Worm (Caenorhabditis elegans) whole organism, early embryonic: ENCODE results near the gene srz-94.

Experiments used
- B0310.2 ChIP-seq: sonication (generic microtip); optimal IDR thresholded peaks from 2 replicates; lab custom pipeline; 2016; ENCODE audit warnings: mild to moderate bottlenecking, missing genetic modification characterization, missing compliant biosample characterization
- ets-7 ChIP-seq: sonication (generic microtip); optimal IDR thresholded peaks from 2 replicates; lab custom pipeline; 2016; ENCODE audit warnings: missing genotype, missing genetic modification characterization, missing compliant biosample characterization
- hmbx-1 ChIP-seq: sonication (generic microtip); optimal IDR thresholded peaks from 2 replicates; lab custom pipeline; 2016; ENCODE audit warnings: mild to moderate bottlenecking, missing genetic modification characterization, missing compliant biosample characterization
- tbx-11 ChIP-seq: fragments of 200-800 bp; sonication (Bioruptor generic); IDR thresholded peaks from 2 replicates; pipeline ENCODE4 v1.3.6; 2022; ENCODE audit warnings: missing genetic modification characterization, missing compliant biosample characterization

- no peak for TF ChIP-seq hmbx-1 (tag; lab: Kevin White, UChicago)
- TF ChIP-seq ets-7 (tag; lab: Kevin White, UChicago) = no peak
- TF ChIP-seq tbx-11 (GFP tag; lab: Robert Waterston, UW) = no peak
- TF ChIP-seq B0310.2 (tag; lab: Kevin White, UChicago) = no peak
Measured at ce11 chrV:17000635-17001034, 35.1 kb downstream of the srz-94 start.
